Worm (Caenorhabditis elegans) whole organism, L4 larva: ENCODE data around the gene dnc-3.

Experiments
- F10B5.3 ChIP-seq: sonication (generic microtip); optimal IDR thresholded peaks from 2 replicates; lab custom pipeline; 2016; ENCODE audit warnings: mild to moderate bottlenecking, missing genetic modification characterization, missing compliant biosample characterization
- Y105C5A.15 ChIP-seq: fragments of 200-800 bp; sonication (Bioruptor generic); IDR thresholded peaks from 2 replicates; pipeline ENCODE4 v1.3.6; 2022; ENCODE audit warnings: missing genetic modification characterization, missing compliant biosample characterization
- Y75B8A.6 ChIP-seq: fragments of 200-800 bp; sonication (Bioruptor generic); IDR thresholded peaks from 2 replicates; pipeline ENCODE4 v1.3.6; 2022; ENCODE audit warnings: missing genetic modification reagents, missing genetic modification characterization, missing compliant biosample characterization
- aly-2 ChIP-seq: sonication (generic microtip); optimal IDR thresholded peaks from 2 replicates; lab custom pipeline; 2018; ENCODE audit warnings: missing biosample characterization, missing genetic modification characterization
- ceh-20 ChIP-seq: fragments of 200-800 bp; sonication (Bioruptor generic); IDR thresholded peaks from 2 replicates; pipeline ENCODE4 v1.3.6; 2022; ENCODE audit warnings: missing genetic modification reagents, missing genetic modification characterization, missing compliant biosample characterization
- ceh-44 ChIP-seq: fragments of 200-800 bp; sonication (Bioruptor generic); IDR thresholded peaks from 2 replicates; pipeline ENCODE4 v1.3.6; 2022; ENCODE audit warnings: missing genetic modification reagents, missing genetic modification characterization, missing compliant biosample characterization
- ceh-62 ChIP-seq: sonication (generic microtip); optimal IDR thresholded peaks from 2 replicates; lab custom pipeline; 2017; ENCODE audit warnings: missing biosample characterization, missing genetic modification characterization
- cey-2 ChIP-seq: sonication (generic microtip); optimal IDR thresholded peaks from 3 replicates; lab custom pipeline; 2017; ENCODE audit warnings: missing genetic modification characterization, mild to moderate bottlenecking, missing compliant biosample characterization, antibody characterized with exemption, borderline replicate concordance; ENCODE audit not compliant: insufficient read depth
- daf-8 ChIP-seq: fragments of 200-800 bp; sonication (Bioruptor generic); IDR thresholded peaks from 2 replicates; pipeline ENCODE4 v1.3.6; 2022; ENCODE audit warnings: missing genetic modification characterization, missing compliant biosample characterization
- dmd-6 ChIP-seq: fragments of 200-800 bp; sonication (Bioruptor generic); IDR thresholded peaks from 2 replicates; pipeline ENCODE4 v1.3.6; 2022; ENCODE audit warnings: missing genetic modification reagents, missing genetic modification characterization, missing compliant biosample characterization
- dpl-1 ChIP-seq: fragments of 150-350 bp; optimal IDR thresholded peaks from 2 replicates; lab custom pipeline; 2014; ENCODE audit warnings: missing biosample characterization, missing genetic modification reagents, missing genetic modification characterization
- duxl-1 ChIP-seq: sonication (generic microtip); optimal IDR thresholded peaks from 2 replicates; lab custom pipeline; 2016; ENCODE audit warnings: mild to moderate bottlenecking, missing genetic modification characterization, moderate library complexity, missing compliant biosample characterization; ENCODE audit not compliant: poor library complexity
- dve-1 ChIP-seq: sonication (generic microtip); optimal IDR thresholded peaks from 2 replicates; lab custom pipeline; 2017; ENCODE audit warnings: antibody characterized with exemption, mild to moderate bottlenecking, missing genetic modification characterization, missing compliant biosample characterization; ENCODE audit not compliant: insufficient read depth
- egl-43 ChIP-seq: fragments of 200-800 bp; sonication (Bioruptor generic); IDR thresholded peaks from 2 replicates; pipeline ENCODE4 v1.3.6; 2022; ENCODE audit warnings: missing genetic modification reagents, missing genetic modification characterization, missing compliant biosample characterization
- hlh-11 ChIP-seq: fragments of 200-800 bp; sonication (Bioruptor generic); optimal IDR thresholded peaks from 2 replicates; lab custom pipeline; 2018; ENCODE audit warnings: mild to moderate bottlenecking, missing genetic modification characterization, missing compliant biosample characterization
- jun-1 ChIP-seq: fragments of 150-350 bp; optimal IDR thresholded peaks from 2 replicates; lab custom pipeline; 2014; ENCODE audit warnings: missing biosample characterization, missing genetic modification reagents, missing genetic modification characterization
- lin-15B ChIP-seq: fragments of 150-350 bp; sonication (generic microtip); optimal IDR thresholded peaks from 3 replicates; lab custom pipeline; 2014; ENCODE audit warnings: missing biosample characterization, missing genetic modification characterization
- lin-29 ChIP-seq: fragments of 200-800 bp; sonication (Bioruptor generic); IDR thresholded peaks from 2 replicates; pipeline ENCODE4 v1.3.6; 2022; ENCODE audit warnings: missing genetic modification reagents, missing genetic modification characterization, missing compliant biosample characterization
- lin-38 ChIP-seq: fragments of 200-800 bp; sonication (Bioruptor generic); IDR thresholded peaks from 2 replicates; pipeline ENCODE4 v1.3.6; 2022; ENCODE audit warnings: missing genetic modification reagents, missing genetic modification characterization, missing compliant biosample characterization
- lsy-2 ChIP-seq, 2 experiments: fragments of 150-350 bp in 1 of 2; sonication (generic microtip) in 1 of 2; optimal IDR thresholded peaks; 2 replicates each; lab custom pipeline; 2014 to 2017; ENCODE audit warnings: missing biosample characterization in 2 of 2, missing genetic modification characterization in 2 of 2
- madf-5 ChIP-seq, 2 experiments: fragments of 200-800 bp; sonication (Bioruptor generic); IDR thresholded peaks; 2 replicates each; pipeline ENCODE4 v1.3.6; 2022; ENCODE audit warnings: missing compliant biosample characterization in 2 of 2, missing genetic modification characterization in 2 of 2
- mes-2 ChIP-seq: sonication (generic microtip); optimal IDR thresholded peaks from 2 replicates; lab custom pipeline; 2016; ENCODE audit warnings: missing genotype, mild to moderate bottlenecking, missing genetic modification characterization, missing compliant biosample characterization; ENCODE audit not compliant: poor library complexity, severe bottlenecking
- mxl-3 ChIP-seq: fragments of 200-800 bp; sonication (Bioruptor generic); optimal IDR thresholded peaks from 2 replicates; lab custom pipeline; 2018; ENCODE audit warnings: mild to moderate bottlenecking, missing genetic modification characterization, missing compliant biosample characterization
- nhr-111 ChIP-seq: fragments of 200-800 bp; sonication (Bioruptor generic); optimal IDR thresholded peaks from 2 replicates; lab custom pipeline; 2018; ENCODE audit warnings: mild to moderate bottlenecking, missing genetic modification characterization, missing compliant biosample characterization
- nhr-28 ChIP-seq: fragments of 150-350 bp; optimal IDR thresholded peaks from 2 replicates; lab custom pipeline; 2014; ENCODE audit warnings: missing biosample characterization, missing genetic modification characterization
- nhr-42 ChIP-seq: fragments of 200-800 bp; sonication (Bioruptor generic); IDR thresholded peaks from 2 replicates; pipeline ENCODE4 v1.3.6; 2022; ENCODE audit warnings: missing genetic modification characterization, missing compliant biosample characterization
- nhr-76 ChIP-seq: fragments of 150-350 bp; optimal IDR thresholded peaks from 2 replicates; lab custom pipeline; 2014; ENCODE audit warnings: missing biosample characterization, missing genetic modification characterization
- set-16 ChIP-seq: fragments of 200-800 bp; sonication (Bioruptor generic); IDR thresholded peaks from 2 replicates; pipeline ENCODE4 v1.3.6; 2022; ENCODE audit warnings: missing genetic modification reagents, missing genetic modification characterization, missing compliant biosample characterization
- snpc-4 ChIP-seq: fragments of 150-350 bp; optimal IDR thresholded peaks from 2 replicates; lab custom pipeline; 2014; ENCODE audit warnings: missing biosample characterization, missing genetic modification characterization
- tag-97 ChIP-seq: fragments of 200-800 bp; sonication (Bioruptor generic); IDR thresholded peaks from 2 replicates; pipeline ENCODE4 v1.3.6; 2022; ENCODE audit warnings: missing genetic modification characterization, missing compliant biosample characterization
- unc-62 ChIP-seq, 3 experiments: fragments of 150-350 bp in 1 of 3; sonication (generic microtip); optimal IDR thresholded peaks in 2 of 3; peaks in 1 of 3; 1 replicate in 1 of 3; 2 replicates in 2 of 3; lab custom pipeline; 2014 to 2017; ENCODE audit warnings: missing biosample characterization in 3 of 3, missing genetic modification characterization in 3 of 3, missing genetic modification reagents in 3 of 3, missing genotype in 1 of 3
- vab-7 ChIP-seq: fragments of 200-800 bp; sonication (Bioruptor generic); IDR thresholded peaks from 2 replicates; pipeline ENCODE4 v1.3.6; 2022; ENCODE audit warnings: missing genetic modification reagents, missing genetic modification characterization, missing compliant biosample characterization
- zip-2 ChIP-seq: fragments of 150-350 bp; optimal IDR thresholded peaks from 2 replicates; lab custom pipeline; 2014; ENCODE audit warnings: missing biosample characterization, missing genetic modification characterization

dnc-3 gene

ce11 chrII:3550352-3550751 lies 3.2 kb upstream of the dnc-3 start, which contains the start of gene W10G11.19 (continued):
- TF ChIP-seq aly-2 (tag; lab: Kevin White, UChicago) (no peak), snpc-4 (tag; lab: Kevin White, UChicago) (no peak), F10B5.3 (tag; lab: Kevin White, UChicago) (no peak), hlh-11 (tag; lab: Kevin White, UChicago) (peak; percentile 18), ceh-44 (no peak), zip-2 (no peak), lin-29 (GFP tag; lab: Robert Waterston, UW) (no peak), Y75B8A.6 (GFP tag; lab: Robert Waterston, UW) (no peak), duxl-1 (tag; lab: Kevin White, UChicago) (no peak), mes-2 (tag; lab: Kevin White, UChicago) (no peak), lsy-2 (tag; optimal IDR thresholded peaks at IDR 0.05; lab: Kevin White, UChicago) (no peak), vab-7 (GFP tag; lab: Robert Waterston, UW) (no peak), mxl-3 (no peak), daf-8 (no peak), dmd-6 (GFP tag; lab: Robert Waterston, UW) (peak; percentile 21; the same call in 1 of the 2 replicates), dve-1 (tag; lab: Kevin White, UChicago) (no peak), ceh-62 (tag; lab: Kevin White, UChicago) (no peak), ceh-20 (GFP tag; lab: Robert Waterston, UW) (no peak), nhr-76 (tag; lab: Kevin White, UChicago) (no peak)

- no peak for TF ChIP-seq egl-43 (GFP tag; lab: Robert Waterston, UW)
- TF ChIP-seq set-16 (GFP tag; lab: Robert Waterston, UW), result no peak
- peak; percentile 82 for TF ChIP-seq lin-38
- TF ChIP-seq nhr-42 (GFP tag; lab: Robert Waterston, UW), result no peak
- TF ChIP-seq Y105C5A.15, result no peak
- TF ChIP-seq, all 104 proteins: peak for 1
These were observed 1.1 kb downstream of the dnc-3 start for ce11 chrII:3554673-3555072.

- no peak for TF ChIP-seq tag-97
- no peak for TF ChIP-seq nhr-111 (GFP tag; lab: Kevin White, UChicago)
- TF ChIP-seq ceh-62 (tag; lab: Kevin White, UChicago), result no peak
- TF ChIP-seq daf-8, result no peak
- peak; percentile 1 for TF ChIP-seq nhr-28 (tag; lab: Kevin White, UChicago)
- TF ChIP-seq jun-1 (tag; lab: Kevin White, UChicago), result no peak
- no peak for TF ChIP-seq lin-15B (tag; lab: Kevin White, UChicago)
- no peak for TF ChIP-seq dpl-1
- TF ChIP-seq lin-38, result peak; percentile 60
- no peak for TF ChIP-seq madf-5 (GFP tag; IDR thresholded peaks at IDR 0.05; lab: Robert Waterston, UW)
These were observed 1.8 kb downstream of the dnc-3 start for ce11 chrII:3555281-3555680.

ce11 chrII:3556584-3556983 lies 3.1 kb downstream of the dnc-3 start:
- TF ChIP-seq ceh-62 (tag; lab: Kevin White, UChicago), result no peak
- TF ChIP-seq cey-2 (tag; lab: Kevin White, UChicago), result no peak

- no peak for TF ChIP-seq jun-1 (tag; lab: Kevin White, UChicago)
- TF ChIP-seq set-16 (GFP tag; lab: Robert Waterston, UW), result peak; percentile 53
- TF ChIP-seq dmd-6 (GFP tag; lab: Robert Waterston, UW), result no peak
- TF ChIP-seq unc-62 (GFP tag; optimal IDR thresholded peaks at IDR 0.05 in 1 of 2; lab: Kevin White, UChicago), result peak in 1 of 2 experiments; percentile 52
- TF ChIP-seq unc-62 (tag; optimal IDR thresholded peaks at IDR 0.05; lab: Kevin White, UChicago), result no peak
These were observed 3.9 kb downstream of the dnc-3 start, which contains the start of gene lgc-45 for ce11 chrII:3557417-3557816. lgc-45 (plus strand) TSS chrII:3557472.
